Fruit fly (Drosophila melanogaster): Measurements from ENCODE around the gene inaF-D.

dm6 chrX:11764540-11765136 lies 35.7 kb upstream of the inaF-D start, which contains the start of gene CG9360:
- TF ChIP-seq CG6175 (GFP tag; IDR thresholded peaks at IDR 0.05) (no peak), Lhr (GFP tag; optimal IDR thresholded peaks at IDR 0.05) (no peak), CG8290 (GFP tag; optimal IDR thresholded peaks at IDR 0.05) (no peak), CG8290 (tag; optimal IDR thresholded peaks at IDR 0.05) (no peak), pum (GFP tag; optimal IDR thresholded peaks at IDR 0.05) (no peak), E2f2 (GFP tag; IDR thresholded peaks at IDR 0.05) (no peak), CG12155 (GFP tag; optimal IDR thresholded peaks at IDR 0.05) (no peak), bab2 (GFP tag; optimal IDR thresholded peaks at IDR 0.05) (no peak), HmgZ (tag; optimal IDR thresholded peaks at IDR 0.05) (no peak), CG15601 (tag; optimal IDR thresholded peaks at IDR 0.05) (no peak), CG3838 (GFP tag; optimal IDR thresholded peaks at IDR 0.05) (no peak)

Data from whole organism, embryonic.